Worm (Caenorhabditis elegans) whole organism, L3 larva: Measurements from ENCODE around the gene folr-1.

Experiments
- pqm-1 ChIP-seq: fragments of 150-350 bp; optimal IDR thresholded peaks from 2 replicates; lab custom pipeline; 2017; ENCODE audit warnings: missing biosample characterization, missing genetic modification characterization, inconsistent platforms
- tbx-2 ChIP-seq: sonication (generic microtip); optimal IDR thresholded peaks from 2 replicates; lab custom pipeline; 2016; ENCODE audit warnings: mild to moderate bottlenecking, missing genetic modification characterization, missing compliant biosample characterization

DNA sequence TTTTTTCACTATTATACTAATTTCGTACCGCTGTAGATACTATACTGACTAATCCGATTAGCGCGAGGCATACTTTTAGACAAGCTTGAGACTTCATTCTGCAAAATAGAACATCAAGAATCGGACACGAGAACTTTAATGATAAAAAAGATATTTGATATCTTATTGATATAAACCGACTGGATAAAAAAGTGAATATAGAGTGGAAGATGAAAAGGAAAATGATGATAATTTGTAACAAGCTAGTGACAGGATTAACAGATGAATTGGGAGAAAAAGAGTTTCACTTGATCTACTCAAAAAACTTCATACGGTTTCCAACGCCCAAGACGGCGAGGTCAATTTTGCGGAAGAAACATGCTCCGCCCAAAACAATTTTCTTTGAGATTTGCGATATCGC lies 29.9 kb downstream of the folr-1 start, which contains the start of gene nas-37:
- TF ChIP-seq pqm-1 (tag; lab: Kevin White, UChicago) (no peak), tbx-2 (tag; lab: Kevin White, UChicago) (no peak)
